Fruit fly (Drosophila melanogaster): ENCODE data around the gene Irp-1A.

Irp-1A gene

dm6 chr3R:22753600-22753894 lies 29.2 kb upstream of the Irp-1A start:
- peak; percentile 71 for TF ChIP-seq fkh (GFP tag; optimal IDR thresholded peaks at IDR 0.05)
- no peak for TF ChIP-seq CG11762 (GFP tag; optimal IDR thresholded peaks at IDR 0.05; ENCODE audit: insufficient read depth)
- TF ChIP-seq ss (GFP tag; optimal IDR thresholded peaks at IDR 0.05) = peak in 1 of 2 experiments; percentile 38
- no peak for TF ChIP-seq CG9139 (GFP tag; optimal IDR thresholded peaks at IDR 0.05)

DNA sequence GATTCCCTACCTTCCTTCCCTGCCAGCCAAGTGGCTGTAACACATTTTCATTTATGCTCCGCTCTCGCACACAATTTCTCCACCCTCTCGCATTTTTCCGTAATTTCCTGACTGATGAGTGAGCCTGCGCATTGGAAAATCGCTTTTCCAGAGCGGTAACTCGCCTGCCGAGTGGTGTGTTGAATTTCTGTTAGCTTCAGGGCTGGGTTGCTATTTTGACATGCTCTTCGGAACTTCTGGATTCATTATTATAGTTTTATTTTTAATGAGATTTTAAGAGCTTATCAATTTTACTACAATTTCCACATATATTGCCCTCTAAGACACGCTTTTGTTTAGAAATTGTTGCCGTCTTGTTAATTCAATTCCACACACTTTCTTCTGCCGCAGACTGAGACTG lies 28.5 kb upstream of the Irp-1A start:
- TF ChIP-seq svp (GFP tag) (peak; percentile 35), Sox15 (GFP tag; optimal IDR thresholded peaks at IDR 0.05) (no peak), spab (GFP tag; optimal IDR thresholded peaks at IDR 0.05) (no peak), CG11902 (GFP tag; optimal IDR thresholded peaks at IDR 0.05) (no peak), Eip78C (GFP tag) (peak; percentile 21), CG11294 (GFP tag; IDR thresholded peaks at IDR 0.05) (no peak), Met (GFP tag; optimal IDR thresholded peaks at IDR 0.05) (no peak), Ets21C (GFP tag; optimal IDR thresholded peaks at IDR 0.05) (no peak), eg (GFP tag; IDR thresholded peaks at IDR 0.05) (0 out of 3 replicates have a peak, but pooled peaks have one; percentile 12)

dm6 chr3R:22751698-22752097 lies 27.3 kb upstream of the Irp-1A start:
- TF ChIP-seq net (GFP tag; optimal IDR thresholded peaks at IDR 0.05) (no peak), Hr39 (GFP tag; optimal IDR thresholded peaks at IDR 0.05) (no peak), svp (GFP tag) (peak; percentile 69)

dm6 chr3R:22751111-22751510 lies 26.7 kb upstream of the Irp-1A start:
- TF ChIP-seq CG8119 (GFP tag; IDR thresholded peaks at IDR 0.05) (peak; percentile 53; the same call in 2 of the 3 replicates), acj6 (GFP tag; optimal IDR thresholded peaks at IDR 0.05) (peak; percentile 40), Eip93F (GFP tag; optimal IDR thresholded peaks at IDR 0.05) (no peak), CG3919 (GFP tag; optimal IDR thresholded peaks at IDR 0.05) (no peak), Eip78C (GFP tag) (peak; percentile 73), CG15336 (GFP tag; IDR thresholded peaks at IDR 0.05) (peak; percentile 64; the same call in 1 of the 2 replicates), vri (GFP tag; optimal IDR thresholded peaks at IDR 0.05) (peak; percentile 39), fd59A (GFP tag; optimal IDR thresholded peaks at IDR 0.05) (no peak), dac (GFP tag; optimal IDR thresholded peaks at IDR 0.05) (peak; percentile 16), Eip75B (GFP tag; optimal IDR thresholded peaks at IDR 0.05) (no peak), Hr39 (GFP tag; optimal IDR thresholded peaks at IDR 0.05) (peak; percentile 29), eg (GFP tag; IDR thresholded peaks at IDR 0.05) (peak; percentile 62; the same call in 2 of the 3 replicates), CG4318 (GFP tag; optimal IDR thresholded peaks at IDR 0.05) (no peak), CG8319 (GFP tag; optimal IDR thresholded peaks at IDR 0.05) (peak; percentile 6), fkh (GFP tag; optimal IDR thresholded peaks at IDR 0.05) (peak; percentile 9), CG16779 (tag; optimal IDR thresholded peaks at IDR 0.05) (no peak), CG34406 (GFP tag; optimal IDR thresholded peaks at IDR 0.05) (peak; percentile 2), topi (GFP tag; optimal IDR thresholded peaks at IDR 0.05) (peak; percentile 9), Hr4 (GFP tag; optimal IDR thresholded peaks at IDR 0.05) (peak; percentile 64), CG1621 (tag; optimal IDR thresholded peaks at IDR 0.05) (no peak), lz (GFP tag; optimal IDR thresholded peaks at IDR 0.05) (peak; percentile 25), Sox14 (GFP tag; optimal IDR thresholded peaks at IDR 0.05) (peak; percentile 17), CG6792 (GFP tag; optimal IDR thresholded peaks at IDR 0.05) (peak; percentile 29), cyc (GFP tag; optimal IDR thresholded peaks at IDR 0.05) (peak; percentile 20), Gug (GFP tag; IDR thresholded peaks at IDR 0.05) (peak; percentile 47; the same call in 1 of the 2 replicates), CG3032 (tag; optimal IDR thresholded peaks at IDR 0.05) (no peak), Ets96B (tag; optimal IDR thresholded peaks at IDR 0.05) (peak; percentile 18), CG32006 (GFP tag; optimal IDR thresholded peaks at IDR 0.05) (peak; percentile 54), achi (GFP tag; optimal IDR thresholded peaks at IDR 0.05) (peak; percentile 15), net (GFP tag; optimal IDR thresholded peaks at IDR 0.05) (no peak), Met (GFP tag; optimal IDR thresholded peaks at IDR 0.05) (peak; percentile 36), Ets21C (GFP tag; optimal IDR thresholded peaks at IDR 0.05) (peak; percentile 15), CG8632 (GFP tag; optimal IDR thresholded peaks at IDR 0.05) (no peak), spab (GFP tag; optimal IDR thresholded peaks at IDR 0.05) (no peak), CG9139 (GFP tag; optimal IDR thresholded peaks at IDR 0.05) (no peak), CG6276 (GFP tag; optimal IDR thresholded peaks at IDR 0.05) (no peak), Smox (GFP tag; optimal IDR thresholded peaks at IDR 0.05) (peak; percentile 6), ss (GFP tag; optimal IDR thresholded peaks at IDR 0.05) (no peak), fd85E (GFP tag; optimal IDR thresholded peaks at IDR 0.05) (no peak), CG11294 (GFP tag; IDR thresholded peaks at IDR 0.05) (no peak), CG6808 (GFP tag; optimal IDR thresholded peaks at IDR 0.05) (no peak), svp (GFP tag) (peak; percentile 65)
